Fruit fly (Drosophila melanogaster) whole organism, adult: ENCODE measurements around the gene CG31219.

ENCODE experiments used
- CG12768 ChIP-seq: fragments of 200-800 bp; sonication (Bioruptor generic); optimal IDR thresholded peaks from 2 replicates; lab custom pipeline; 2017; ENCODE audit warnings: missing biosample characterization, missing genetic modification characterization, mild to moderate bottlenecking, moderate library complexity, missing genetic modification reagents
- CG1620 ChIP-seq: fragments of 200-800 bp; sonication (Bioruptor generic); optimal IDR thresholded peaks from 2 replicates; lab custom pipeline; 2016; ENCODE audit warnings: missing biosample characterization, missing genetic modification characterization
- CG33017 ChIP-seq: fragments of 200-800 bp; sonication (Bioruptor generic); optimal IDR thresholded peaks from 2 replicates; lab custom pipeline; 2018; ENCODE audit warnings: missing biosample characterization, mild to moderate bottlenecking, missing genetic modification characterization, moderate library complexity
- CG5204 ChIP-seq: fragments of 200-800 bp; sonication (Bioruptor generic); optimal IDR thresholded peaks from 2 replicates; lab custom pipeline; 2016; ENCODE audit warnings: missing biosample characterization, missing genetic modification characterization
- CG7101 ChIP-seq: fragments of 200-800 bp; sonication (Bioruptor generic); optimal IDR thresholded peaks from 2 replicates; lab custom pipeline; 2018; ENCODE audit warnings: missing biosample characterization, mild to moderate bottlenecking, missing genetic modification characterization, moderate library complexity
- Crg-1 ChIP-seq: fragments of 200-800 bp; sonication (Bioruptor generic); optimal IDR thresholded peaks from 2 replicates; lab custom pipeline; 2016; ENCODE audit warnings: missing biosample characterization, missing genetic modification characterization
- Hr96 ChIP-seq: fragments of 200-800 bp; sonication (Bioruptor generic); optimal IDR thresholded peaks from 2 replicates; lab custom pipeline; 2016; ENCODE audit warnings: missing biosample characterization, missing genetic modification characterization
- cnc ChIP-seq, 2 experiments: fragments of >200 bp; optimal IDR thresholded peaks; 2 replicates each; lab custom pipeline; 2017
- ovo ChIP-seq: fragments of 200-800 bp; sonication (Bioruptor generic); optimal IDR thresholded peaks from 2 replicates; lab custom pipeline; 2016; ENCODE audit warnings: missing biosample characterization, missing genetic modification characterization
- pad ChIP-seq: fragments of 200-800 bp; sonication (Bioruptor generic); optimal IDR thresholded peaks from 3 replicates; lab custom pipeline; 2017; ENCODE audit warnings: missing biosample characterization, missing genetic modification characterization, mild to moderate bottlenecking, moderate library complexity, missing genetic modification reagents
- tj ChIP-seq: fragments of 200-800 bp; sonication (Bioruptor generic); optimal IDR thresholded peaks from 3 replicates; lab custom pipeline; 2017; ENCODE audit warnings: missing biosample characterization, mild to moderate bottlenecking, missing genetic modification characterization, moderate library complexity
- toe ChIP-seq: fragments of 200-800 bp; sonication (Bioruptor generic); optimal IDR thresholded peaks from 2 replicates; lab custom pipeline; 2016; ENCODE audit warnings: missing biosample characterization, missing genetic modification characterization

DNA sequence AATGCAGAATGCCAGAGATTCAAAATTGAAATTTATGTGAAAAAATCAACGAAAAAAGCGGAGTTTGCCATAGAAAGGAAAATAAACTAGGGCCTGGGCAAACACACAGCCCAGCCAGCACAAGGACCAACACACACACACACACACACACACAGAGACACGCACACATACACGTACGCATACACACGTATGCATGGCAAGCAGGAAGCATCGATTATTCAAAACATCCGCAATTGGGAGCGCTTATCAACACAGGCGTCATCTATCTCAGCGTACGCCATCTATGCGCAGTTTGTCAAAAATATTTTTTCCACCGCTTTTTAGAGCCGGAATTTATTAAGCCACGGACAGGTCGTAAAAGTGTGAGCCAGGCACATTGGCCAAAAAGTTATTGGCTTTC, 29.0 kb downstream of the CG31219 start:
- TF ChIP-seq CG7101 (tag; lab: Kevin White, UChicago) (no peak), tj (GFP tag; lab: Kevin White, UChicago) (no peak), ovo (no peak), Crg-1 (no peak), pad (no peak), CG1620 (GFP tag; lab: Kevin White, UChicago) (no peak), toe (no peak), CG12768 (GFP tag; lab: Kevin White, UChicago) (no peak), cnc (optimal IDR thresholded peaks at IDR 0.05; lab: Kevin White, UChicago) (no peak), CG33017 (tag; lab: Kevin White, UChicago) (no peak), Hr96 (GFP tag; lab: Kevin White, UChicago) (no peak), CG5204 (no peak)
